Worm (Caenorhabditis elegans) whole organism, young adult: ENCODE measurements around the gene ZK1067.3.

ENCODE experiments used
- B0336.3 ChIP-seq: fragments of 200-800 bp; sonication (Bioruptor generic); IDR thresholded peaks from 2 replicates; pipeline ENCODE4 v1.3.6; 2022; ENCODE audit warnings: missing genetic modification characterization, missing compliant biosample characterization
- F10E7.11 ChIP-seq: sonication (generic microtip); optimal IDR thresholded peaks from 2 replicates; lab custom pipeline; 2017; ENCODE audit warnings: mild to moderate bottlenecking, missing genetic modification characterization, moderate library complexity, missing compliant biosample characterization
- ama-1 ChIP-seq, 3 experiments: fragments of 150-350 bp in 1 of 3; sonication (generic microtip) in 2 of 3; optimal IDR thresholded peaks; 2 replicates each; lab custom pipeline; 2014 to 2018; ENCODE audit warnings: missing biosample characterization in 2 of 3, missing genetic modification characterization in 2 of 3, missing genetic modification reagents in 2 of 3
- egl-18 ChIP-seq: fragments of 200-800 bp; sonication (Bioruptor generic); IDR thresholded peaks from 2 replicates; pipeline ENCODE4 v1.3.6; 2022; ENCODE audit warnings: missing genetic modification reagents, missing genetic modification characterization, missing compliant biosample characterization
- fkh-3 ChIP-seq: sonication (generic microtip); optimal IDR thresholded peaks from 2 replicates; lab custom pipeline; 2016; ENCODE audit warnings: mild to moderate bottlenecking, missing genetic modification characterization, missing compliant biosample characterization
- gei-17 ChIP-seq: fragments of 200-800 bp; sonication (Bioruptor generic); optimal IDR thresholded peaks from 2 replicates; lab custom pipeline; 2018; ENCODE audit warnings: mild to moderate bottlenecking, missing genetic modification characterization, missing compliant biosample characterization
- hsf-1 ChIP-seq: fragments of 200-800 bp; sonication (Bioruptor generic); IDR thresholded peaks from 2 replicates; pipeline ENCODE4 v1.3.6; 2022; ENCODE audit warnings: missing genetic modification reagents, missing genetic modification characterization, missing compliant biosample characterization
- lir-1 ChIP-seq: fragments of 200-800 bp; sonication (Bioruptor generic); conservative IDR thresholded peaks from 2 replicates; pipeline ENCODE4 v1.3.6; 2022; ENCODE audit warnings: missing genetic modification reagents, missing genetic modification characterization, missing compliant biosample characterization
- mxl-1 ChIP-seq: sonication (generic microtip); optimal IDR thresholded peaks from 2 replicates; lab custom pipeline; 2016; ENCODE audit warnings: missing genetic modification characterization, missing compliant biosample characterization
- nhr-27 ChIP-seq: fragments of 200-800 bp; sonication (Bioruptor generic); optimal IDR thresholded peaks from 2 replicates; lab custom pipeline; 2018; ENCODE audit warnings: mild to moderate bottlenecking, missing genetic modification characterization, moderate library complexity, missing compliant biosample characterization
- unc-62 ChIP-seq: fragments of 150-350 bp; optimal IDR thresholded peaks from 2 replicates; lab custom pipeline; 2014; ENCODE audit warnings: missing biosample characterization, missing genetic modification reagents, missing genetic modification characterization

- TF ChIP-seq B0336.3 (GFP tag; lab: Robert Waterston, UW): no peak
- no peak for TF ChIP-seq gei-17 (GFP tag; lab: Kevin White, UChicago)
- TF ChIP-seq hsf-1 (GFP tag; lab: Robert Waterston, UW): no peak
- no peak for TF ChIP-seq nhr-27 (tag; lab: Kevin White, UChicago)
- no peak for TF ChIP-seq unc-62 (GFP tag; lab: Kevin White, UChicago)
- no peak for TF ChIP-seq ama-1 (optimal IDR thresholded peaks at IDR 0.05; lab: Kevin White, UChicago)
- TF ChIP-seq ama-1 (GFP tag; optimal IDR thresholded peaks at IDR 0.05; lab: Kevin White, UChicago): no peak
- TF ChIP-seq lir-1 (GFP tag; lab: Robert Waterston, UW): no peak
- TF ChIP-seq F10E7.11 (tag; lab: Kevin White, UChicago): no peak
- TF ChIP-seq egl-18 (GFP tag; lab: Robert Waterston, UW): no peak
- no peak for TF ChIP-seq mxl-1
- no peak for TF ChIP-seq fkh-3
These were observed 41.9 kb upstream of the ZK1067.3 start for ce11 chrII:9181155-9181554.
